Worm (Caenorhabditis elegans): ENCODE measurements around the gene ttr-13.

DNA sequence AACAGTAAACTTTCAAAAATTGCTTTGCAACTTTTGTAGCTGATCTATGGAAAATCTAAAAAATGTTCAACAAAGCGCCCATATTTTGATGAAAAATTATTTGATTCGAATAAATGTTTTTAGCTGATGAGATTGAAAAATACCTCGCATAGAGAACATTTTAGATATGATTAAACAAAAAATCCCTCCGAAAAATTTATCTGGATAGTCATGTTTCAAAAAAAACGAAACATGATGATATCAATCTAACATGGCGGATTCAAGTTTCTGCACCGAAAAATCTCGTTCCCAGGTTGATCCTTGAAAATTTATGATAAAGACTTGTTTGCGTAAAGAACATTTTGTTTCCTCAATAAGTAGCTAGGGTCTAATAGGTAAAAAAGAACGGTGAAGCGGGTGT lies 28.1 kb downstream of the ttr-13 start, which contains the start of gene ttr-12:
- TF ChIP-seq unc-62 (GFP tag; optimal IDR thresholded peaks at IDR 0.05) = no peak
- no peak for TF ChIP-seq ZK185.1 (tag; optimal IDR thresholded peaks at IDR 0.05; ENCODE audit: poor library complexity, severe bottlenecking)
- no peak for TF ChIP-seq egl-44 (GFP tag; IDR thresholded peaks at IDR 0.05)
- no peak for TF ChIP-seq ztf-22 (GFP tag; optimal IDR thresholded peaks at IDR 0.05)
- TF ChIP-seq F23B12.7 (tag; optimal IDR thresholded peaks at IDR 0.05; ENCODE audit: insufficient read depth) = no peak
- no peak for TF ChIP-seq ztf-26 (tag; optimal IDR thresholded peaks at IDR 0.05)
- TF ChIP-seq ccch-3 (GFP tag; optimal IDR thresholded peaks at IDR 0.05) = no peak
- TF ChIP-seq attf-5 (GFP tag; optimal IDR thresholded peaks at IDR 0.05) = no peak

Measured in whole organism, young adult.